Fruit fly (Drosophila melanogaster) whole organism, adult: ENCODE measurements around the gene cm.

ENCODE experiments used
- CG1620 ChIP-seq: fragments of 200-800 bp; sonication (Bioruptor generic); optimal IDR thresholded peaks from 2 replicates; lab custom pipeline; 2016; ENCODE audit warnings: missing biosample characterization, missing genetic modification characterization
- CG33017 ChIP-seq: fragments of 200-800 bp; sonication (Bioruptor generic); optimal IDR thresholded peaks from 2 replicates; lab custom pipeline; 2018; ENCODE audit warnings: missing biosample characterization, mild to moderate bottlenecking, missing genetic modification characterization, moderate library complexity
- CG5204 ChIP-seq: fragments of 200-800 bp; sonication (Bioruptor generic); optimal IDR thresholded peaks from 2 replicates; lab custom pipeline; 2016; ENCODE audit warnings: missing biosample characterization, missing genetic modification characterization
- CG7045 ChIP-seq: fragments of 200-800 bp; sonication (Bioruptor generic); optimal IDR thresholded peaks from 2 replicates; lab custom pipeline; 2017; ENCODE audit warnings: missing biosample characterization, mild to moderate bottlenecking, missing genetic modification characterization
- CG7101 ChIP-seq: fragments of 200-800 bp; sonication (Bioruptor generic); optimal IDR thresholded peaks from 2 replicates; lab custom pipeline; 2018; ENCODE audit warnings: missing biosample characterization, mild to moderate bottlenecking, missing genetic modification characterization, moderate library complexity
- Hr96 ChIP-seq: fragments of 200-800 bp; sonication (Bioruptor generic); optimal IDR thresholded peaks from 2 replicates; lab custom pipeline; 2016; ENCODE audit warnings: missing biosample characterization, missing genetic modification characterization
- Mnt ChIP-seq: fragments of 200-800 bp; sonication (Bioruptor generic); optimal IDR thresholded peaks from 2 replicates; lab custom pipeline; 2016; ENCODE audit warnings: missing biosample characterization, mild to moderate bottlenecking, missing genetic modification characterization
- bab1 ChIP-seq: fragments of 200-800 bp; sonication (Bioruptor generic); optimal IDR thresholded peaks from 3 replicates; lab custom pipeline; 2019; ENCODE audit warnings: missing biosample characterization, mild to moderate bottlenecking, missing genetic modification characterization, moderate library complexity
- cic ChIP-seq: fragments of 200-800 bp; sonication (Bioruptor generic); optimal IDR thresholded peaks from 2 replicates; lab custom pipeline; 2017; ENCODE audit warnings: missing biosample characterization, mild to moderate bottlenecking, missing genetic modification characterization, moderate library complexity
- cnc ChIP-seq, 2 experiments: fragments of >200 bp; optimal IDR thresholded peaks; 2 replicates each; lab custom pipeline; 2017
- kay ChIP-seq: fragments of 200-800 bp; sonication (Bioruptor generic); peaks from one replicate; lab custom pipeline; 2016; ENCODE audit warnings: missing biosample characterization, missing genetic modification characterization, borderline replicate concordance
- pad ChIP-seq: fragments of 200-800 bp; sonication (Bioruptor generic); optimal IDR thresholded peaks from 3 replicates; lab custom pipeline; 2017; ENCODE audit warnings: missing biosample characterization, missing genetic modification characterization, mild to moderate bottlenecking, moderate library complexity, missing genetic modification reagents
- tj ChIP-seq: fragments of 200-800 bp; sonication (Bioruptor generic); optimal IDR thresholded peaks from 3 replicates; lab custom pipeline; 2017; ENCODE audit warnings: missing biosample characterization, mild to moderate bottlenecking, missing genetic modification characterization, moderate library complexity

dm6 chrX:6991286-6991685, 19.7 kb downstream of the cm start, which contains the start of gene ogre:
- no peak for TF ChIP-seq CG5204 (GFP tag; lab: Kevin White, UChicago)
- no peak for TF ChIP-seq pad (GFP tag; lab: Kevin White, UChicago)
- TF ChIP-seq Mnt = no peak
- no peak for TF ChIP-seq cic (GFP tag; lab: Kevin White, UChicago)
- no peak for TF ChIP-seq CG7101
- no peak for TF ChIP-seq cnc (optimal IDR thresholded peaks at IDR 0.05; lab: Kevin White, UChicago)
- TF ChIP-seq kay (GFP tag; lab: Kevin White, UChicago) = no peak
- no peak for TF ChIP-seq CG7045 (GFP tag; lab: Kevin White, UChicago)
- no peak for TF ChIP-seq Hr96 (GFP tag; lab: Kevin White, UChicago)
- no peak for TF ChIP-seq tj
- TF ChIP-seq CG1620 (GFP tag; lab: Kevin White, UChicago) = no peak
- no peak for TF ChIP-seq bab1
- TF ChIP-seq CG33017 (tag; lab: Kevin White, UChicago) = no peak
